Fruit fly (Drosophila melanogaster) Kc167 (cell line): ENCODE measurements around the gene CG43156.

ENCODE experiments used
- Myc ChIP-seq: fragments of >200 bp; optimal IDR thresholded peaks from 2 replicates; lab custom pipeline; 2017; ENCODE audit warnings: missing external identifiers
- Sin3A ChIP-seq: fragments of >200 bp; optimal IDR thresholded peaks from 2 replicates; lab custom pipeline; 2018; ENCODE audit warnings: missing external identifiers
- h ChIP-seq: fragments of >200 bp; optimal IDR thresholded peaks from 3 replicates; lab custom pipeline; 2018; ENCODE audit warnings: missing external identifiers
- insv ChIP-seq: fragments of >200 bp; optimal IDR thresholded peaks from 3 replicates; lab custom pipeline; 2018; ENCODE audit warnings: missing external identifiers
- psq ChIP-seq: fragments of >200 bp; optimal IDR thresholded peaks from 2 replicates; lab custom pipeline; 2017; ENCODE audit warnings: missing external identifiers
- ttk ChIP-seq: sonication (Bioruptor generic); optimal IDR thresholded peaks from 2 replicates; lab custom pipeline; 2017; ENCODE audit warnings: missing external identifiers

The CG43156 gene

dm6 chrX:11906818-11907281 is at the start of gene CG43156:
TSS of gene CG43156 (minus strand) at chrX:11906868.
- no peak for TF ChIP-seq psq (lab: Kevin White, UChicago)
- no peak for TF ChIP-seq insv
- TF ChIP-seq h: no peak
- TF ChIP-seq Sin3A: no peak
- no peak for TF ChIP-seq ttk
- no peak for TF ChIP-seq Myc (lab: Kevin White, UChicago)

dm6 chrX:11930726-11931125 is 24.1 kb upstream of the CG43156 start, which contains the start of gene Pdzd8:
TSS of gene Pdzd8 (minus strand) at chrX:11930850.
- TF ChIP-seq psq (lab: Kevin White, UChicago) (no peak), h (no peak), Myc (lab: Kevin White, UChicago) (no peak), ttk (no peak), insv (no peak), Sin3A (no peak)

- TF ChIP-seq h: no peak
- TF ChIP-seq psq (lab: Kevin White, UChicago): no peak
- no peak for TF ChIP-seq Myc (lab: Kevin White, UChicago)
- no peak for TF ChIP-seq Sin3A
- no peak for TF ChIP-seq ttk
- no peak for TF ChIP-seq insv
Measured at dm6 chrX:11925213-11925612, 18.5 kb upstream of the CG43156 start.

- TF ChIP-seq Myc (lab: Kevin White, UChicago): no peak
- TF ChIP-seq ttk: no peak
- TF ChIP-seq psq (lab: Kevin White, UChicago): no peak
- TF ChIP-seq h: no peak
- no peak for TF ChIP-seq Sin3A
- no peak for TF ChIP-seq insv
Measured at dm6 chrX:11924562-11924961, 17.9 kb upstream of the CG43156 start, which contains the start of gene Sclp. TSS of gene Sclp (minus strand) at chrX:11924662.

DNA sequence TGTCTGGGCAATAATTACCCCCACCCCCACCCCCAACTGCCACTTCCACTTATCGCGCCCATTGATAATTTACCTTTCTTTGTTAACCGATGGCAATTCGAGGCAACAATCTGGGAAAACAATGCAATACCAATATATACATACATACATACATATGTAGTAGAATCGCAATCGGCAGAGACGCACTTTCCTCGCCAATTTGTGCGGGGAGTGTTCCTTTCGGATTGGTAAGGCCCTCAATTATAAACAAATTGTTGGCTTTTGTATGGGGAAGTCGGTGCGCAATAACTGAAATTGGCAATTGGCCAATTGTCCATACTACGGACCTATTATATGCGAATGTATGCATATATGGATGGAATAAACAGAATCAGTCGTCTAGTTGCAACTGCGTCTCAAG is 17.0 kb upstream of the CG43156 start:
- TF ChIP-seq insv: no peak
- TF ChIP-seq psq (lab: Kevin White, UChicago): no peak
- no peak for TF ChIP-seq Myc (lab: Kevin White, UChicago)
- no peak for TF ChIP-seq h
- no peak for TF ChIP-seq ttk
- no peak for TF ChIP-seq Sin3A

DNA sequence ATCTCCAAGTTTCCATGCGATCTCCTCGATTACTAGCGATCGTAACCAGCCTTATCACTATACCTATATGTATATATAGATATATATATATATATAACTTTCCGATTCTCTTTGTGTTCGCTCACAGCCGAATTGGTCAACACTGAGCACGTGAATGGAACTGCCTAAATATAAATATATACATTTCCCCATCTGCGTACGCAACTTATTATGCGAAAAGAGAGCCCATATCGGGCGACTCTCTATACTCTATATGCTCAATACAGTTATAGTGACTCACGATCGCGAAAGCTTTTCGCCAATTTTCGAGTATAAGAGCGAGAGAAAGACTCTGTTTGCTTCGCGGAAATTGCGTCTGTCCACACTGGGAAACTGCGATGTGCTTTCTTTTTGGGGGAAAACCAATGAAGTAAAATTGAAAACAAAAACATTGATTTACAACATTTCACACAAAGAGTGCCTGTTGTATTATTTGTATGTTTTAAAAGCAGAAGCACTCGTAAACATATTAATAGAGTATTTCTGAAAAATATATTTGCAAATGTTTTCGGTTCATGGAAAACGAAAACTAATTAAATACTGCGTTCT is 16.1 kb upstream of the CG43156 start:
- TF ChIP-seq Sin3A: no peak
- no peak for TF ChIP-seq Myc (lab: Kevin White, UChicago)
- no peak for TF ChIP-seq psq (lab: Kevin White, UChicago)
- no peak for TF ChIP-seq ttk
- no peak for TF ChIP-seq h
- no peak for TF ChIP-seq insv

DNA sequence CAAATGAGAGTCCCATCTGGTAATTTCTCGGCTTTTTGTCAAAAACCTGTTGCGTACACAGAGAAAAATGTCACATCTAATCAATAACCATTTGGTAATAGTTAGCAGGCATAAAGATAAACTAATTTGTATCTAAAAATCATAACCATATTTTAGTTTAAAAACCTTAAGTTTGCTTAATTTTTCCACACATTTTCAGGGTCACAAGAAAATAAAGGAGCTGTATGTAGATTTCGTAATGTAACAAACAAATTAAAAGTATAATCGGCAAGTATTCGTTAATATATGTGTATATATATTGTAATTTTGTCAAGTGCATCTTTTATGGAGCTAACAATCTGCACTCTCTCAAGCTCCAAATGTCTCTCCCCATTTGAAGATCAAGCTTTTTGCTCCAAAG is 14.3 kb upstream of the CG43156 start:
- no peak for TF ChIP-seq ttk
- TF ChIP-seq insv: no peak

- TF ChIP-seq ttk: no peak
- no peak for TF ChIP-seq psq (lab: Kevin White, UChicago)
- TF ChIP-seq Sin3A: no peak
- TF ChIP-seq h: no peak
- TF ChIP-seq insv: no peak
- TF ChIP-seq Myc (lab: Kevin White, UChicago): no peak
Measured at dm6 chrX:11917056-11917633, 10.5 kb upstream of the CG43156 start, which contains the start of gene pot. TSS of gene pot (minus strand) at chrX:11917260.

DNA sequence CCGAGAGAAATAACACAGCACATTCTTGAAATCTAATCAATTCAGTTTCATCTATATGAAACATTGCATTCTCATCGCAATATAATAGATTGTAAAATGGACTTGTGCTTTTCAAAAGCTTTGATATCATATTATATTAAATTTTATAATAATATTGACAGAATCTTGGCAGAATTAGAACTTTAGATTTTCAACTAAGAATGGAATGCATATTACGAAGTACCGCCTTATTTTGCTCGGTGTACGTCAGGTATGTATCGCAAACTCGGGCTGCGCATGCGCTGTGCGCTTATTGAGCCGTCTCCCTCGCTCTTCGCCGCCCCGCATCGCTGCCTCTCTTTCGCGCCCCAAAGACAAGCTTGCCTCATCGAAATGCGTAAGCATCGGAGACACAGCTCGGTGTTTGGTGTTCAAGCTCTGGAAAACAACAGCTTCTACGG is 8.5 kb upstream of the CG43156 start:
- TF ChIP-seq h (no peak), ttk (no peak), Sin3A (no peak), insv (no peak), psq (lab: Kevin White, UChicago) (no peak), Myc (lab: Kevin White, UChicago) (no peak)

dm6 chrX:11913581-11913980 is 6.9 kb upstream of the CG43156 start:
- TF ChIP-seq insv (no peak), Sin3A (no peak), h (no peak), ttk (no peak), Myc (lab: Kevin White, UChicago) (no peak), psq (lab: Kevin White, UChicago) (no peak)

- no peak for TF ChIP-seq ttk
- TF ChIP-seq psq (lab: Kevin White, UChicago): no peak
- TF ChIP-seq insv: no peak
- TF ChIP-seq Sin3A: no peak
- no peak for TF ChIP-seq Myc (lab: Kevin White, UChicago)
- TF ChIP-seq h: no peak
Measured at dm6 chrX:11905144-11905543, 1.5 kb downstream of the CG43156 start, which contains the start of gene Upf1. TSS of gene Upf1 (minus strand) at chrX:11905371.

DNA sequence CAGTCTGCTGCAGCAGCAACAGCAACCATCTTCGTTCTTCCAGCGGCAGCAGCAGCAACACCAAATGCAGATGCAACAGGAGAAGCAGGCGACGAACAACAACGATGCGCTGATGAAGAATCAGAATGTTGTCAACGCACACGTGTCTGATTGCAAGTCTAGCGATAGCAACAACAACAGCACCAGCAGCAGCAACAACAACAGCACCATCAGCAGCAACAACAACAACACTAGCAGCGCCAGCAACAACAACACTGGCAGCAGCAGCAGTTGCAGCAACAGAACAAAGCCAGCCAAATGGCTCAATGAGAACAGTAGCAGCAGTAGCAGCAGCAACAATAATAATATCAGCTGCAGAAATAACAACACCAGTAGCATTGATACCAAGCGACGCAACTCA is 11.5 kb downstream of the CG43156 start:
- TF ChIP-seq insv: no peak
- TF ChIP-seq h: no peak

DNA sequence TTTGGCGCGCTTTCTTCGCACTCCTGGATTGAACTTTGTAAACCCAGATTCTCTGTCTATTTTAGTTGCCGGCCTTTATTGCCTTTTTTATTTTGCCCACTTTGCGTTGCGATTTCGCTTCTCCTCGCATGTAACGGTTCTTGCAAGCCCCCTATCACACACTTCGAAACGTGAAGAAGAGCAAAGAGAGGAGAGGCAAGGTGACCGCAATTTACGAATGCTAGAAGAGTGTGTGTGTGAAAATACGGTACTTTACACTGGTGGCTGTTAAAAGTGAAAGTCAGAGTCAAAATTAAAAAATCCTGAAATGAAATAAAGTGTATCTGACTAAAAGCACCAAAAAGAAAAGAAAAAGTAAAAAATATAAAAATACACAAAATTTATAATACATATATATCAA is 12.5 kb downstream of the CG43156 start:
- no peak for TF ChIP-seq Sin3A
- no peak for TF ChIP-seq h
- TF ChIP-seq Myc (lab: Kevin White, UChicago): no peak
- no peak for TF ChIP-seq psq (lab: Kevin White, UChicago)
- TF ChIP-seq insv: no peak
- no peak for TF ChIP-seq ttk

- no peak for TF ChIP-seq Myc (lab: Kevin White, UChicago)
- no peak for TF ChIP-seq psq (lab: Kevin White, UChicago)
- no peak for TF ChIP-seq insv
- no peak for TF ChIP-seq ttk
- no peak for TF ChIP-seq Sin3A
- no peak for TF ChIP-seq h
Measured at dm6 chrX:11893643-11894042, 13.0 kb downstream of the CG43156 start, which contains the start of gene wisp. TSS of gene wisp (plus strand) at chrX:11893943.
